Fruit fly (Drosophila melanogaster): ENCODE results near the gene cyc.

The cyc gene

dm6 chr3L:19845047-19845906 is 29.5 kb upstream of the cyc start, which contains the start of gene Papss (continued):
- peak; percentile 24 for TF ChIP-seq cwo (GFP tag; optimal IDR thresholded peaks at IDR 0.05)
- peak; percentile 11; the same call in 1 of the 2 replicates for TF ChIP-seq Ada2b (GFP tag; IDR thresholded peaks at IDR 0.05)
- TF ChIP-seq gcm (GFP tag; optimal IDR thresholded peaks at IDR 0.05): no peak
- no peak for TF ChIP-seq CG31224 (GFP tag; IDR thresholded peaks at IDR 0.05)
- 0 out of 2 replicates have a peak, but pooled peaks have one; percentile 35 for TF ChIP-seq CG14441 (GFP tag; IDR thresholded peaks at IDR 0.05)
- no peak for TF ChIP-seq Ssrp (tag; optimal IDR thresholded peaks at IDR 0.05)
- peak; percentile 33 for TF ChIP-seq CG31365 (tag; optimal IDR thresholded peaks at IDR 0.05)
- no peak for TF ChIP-seq Jarid2 (GFP tag; optimal IDR thresholded peaks at IDR 0.05)
- peak; percentile 38 for TF ChIP-seq CG6683 (GFP tag; optimal IDR thresholded peaks at IDR 0.05)
- no peak for TF ChIP-seq Spps (tag; optimal IDR thresholded peaks at IDR 0.05)
- TF ChIP-seq zfh2 (GFP tag; optimal IDR thresholded peaks at IDR 0.05): no peak
- TF ChIP-seq BtbVII (GFP tag; optimal IDR thresholded peaks at IDR 0.05): peak; percentile 29
- peak; percentile 61; the same call in 1 of the 3 replicates for TF ChIP-seq mld (GFP tag; IDR thresholded peaks at IDR 0.05; ENCODE audit: partially characterized antibody)
- no peak for TF ChIP-seq CG4360 (GFP tag; IDR thresholded peaks at IDR 0.05)
- peak; percentile 97 for TF ChIP-seq MBD-R2 (GFP tag; IDR thresholded peaks at IDR 0.05)
- TF ChIP-seq Ravus (GFP tag; IDR thresholded peaks at IDR 0.05): no peak
- TF ChIP-seq cg (GFP tag; optimal IDR thresholded peaks at IDR 0.05): peak; percentile 90
- TF ChIP-seq Tbp (GFP tag; optimal IDR thresholded peaks at IDR 0.05): no peak
- TF ChIP-seq CG15601 (tag; optimal IDR thresholded peaks at IDR 0.05): peak; percentile 51
- no peak for TF ChIP-seq gsb (GFP tag; IDR thresholded peaks at IDR 0.05)
- TF ChIP-seq CG12219 (GFP tag; optimal IDR thresholded peaks at IDR 0.05): peak; percentile 14
- no peak for TF ChIP-seq Side (GFP tag; optimal IDR thresholded peaks at IDR 0.05)
- TF ChIP-seq HLH54F (GFP tag; optimal IDR thresholded peaks at IDR 0.05): no peak
- no peak for TF ChIP-seq vfl (GFP tag; optimal IDR thresholded peaks at IDR 0.05)
- peak; percentile 51 for TF ChIP-seq CG30403 (GFP tag; optimal IDR thresholded peaks at IDR 0.05)
- TF ChIP-seq sna (GFP tag; IDR thresholded peaks at IDR 0.05; ENCODE audit: partially characterized antibody): peak; percentile 86
- no peak for TF ChIP-seq da (GFP tag; optimal IDR thresholded peaks at IDR 0.05)
- TF ChIP-seq Xbp1 (GFP tag; optimal IDR thresholded peaks at IDR 0.05): peak; percentile 21
- no peak; the same call in 1 of the 2 replicates for TF ChIP-seq HLH3B (GFP tag; IDR thresholded peaks at IDR 0.05)
- TF ChIP-seq CG4730 (GFP tag; IDR thresholded peaks at IDR 0.05): no peak
- TF ChIP-seq CG13775 (GFP tag; optimal IDR thresholded peaks at IDR 0.05): peak; percentile 9
- TF ChIP-seq Ets97D (GFP tag; optimal IDR thresholded peaks at IDR 0.05): no peak
- TF ChIP-seq ash1 (GFP tag; optimal IDR thresholded peaks at IDR 0.05): peak; percentile 47
- peak; percentile 84 for TF ChIP-seq amos (GFP tag; IDR thresholded peaks at IDR 0.05; ENCODE audit: partially characterized antibody)
- TF ChIP-seq wor (GFP tag; IDR thresholded peaks at IDR 0.05): no peak
- peak; percentile 70 for TF ChIP-seq CG6813 (GFP tag; optimal IDR thresholded peaks at IDR 0.05)
- no peak for TF ChIP-seq Pdp1 (GFP tag; optimal IDR thresholded peaks at IDR 0.05)
- no peak; the same call in 2 of the 3 replicates for TF ChIP-seq CG34422 (GFP tag; IDR thresholded peaks at IDR 0.05)
- peak; percentile 41 for TF ChIP-seq MESR4 (GFP tag; optimal IDR thresholded peaks at IDR 0.05)
- peak; percentile 36 for TF ChIP-seq CG7556 (GFP tag; optimal IDR thresholded peaks at IDR 0.05)
- TF ChIP-seq pnt (GFP tag; optimal IDR thresholded peaks at IDR 0.05): no peak
- no peak for TF ChIP-seq hth (optimal IDR thresholded peaks at IDR 0.05)
- no peak; the same call in 1 of the 2 replicates for TF ChIP-seq Awh (GFP tag; IDR thresholded peaks at IDR 0.05)
- no peak for TF ChIP-seq CG17802 (tag; optimal IDR thresholded peaks at IDR 0.05)
- TF ChIP-seq YL-1 (GFP tag; optimal IDR thresholded peaks at IDR 0.05): no peak
- no peak for TF ChIP-seq bab2 (GFP tag; optimal IDR thresholded peaks at IDR 0.05)
- TF ChIP-seq CG12659 (GFP tag; optimal IDR thresholded peaks at IDR 0.05): peak; percentile 15
- TF ChIP-seq unc-4 (GFP tag; IDR thresholded peaks at IDR 0.05; ENCODE audit: partially characterized antibody): peak; percentile 86
- TF ChIP-seq Lhr (GFP tag; optimal IDR thresholded peaks at IDR 0.05): no peak
